Fruit fly (Drosophila melanogaster): ENCODE data around the gene CG6621.

The CG6621 gene

dm6 chr3R:10872148-10872783 is 21.1 kb downstream of the CG6621 start, which contains the start of gene Fdh (continued):
- TF ChIP-seq pan (optimal IDR thresholded peaks at IDR 0.05) (no peak), pan (GFP tag; optimal IDR thresholded peaks at IDR 0.05 in 1 of 2, IDR thresholded peaks at IDR 0.05 in 1 of 2) (no peak), cad (GFP tag; optimal IDR thresholded peaks at IDR 0.05) (no peak), Chrac-16 (GFP tag; optimal IDR thresholded peaks at IDR 0.05) (peak; percentile 38), CG11398 (GFP tag; optimal IDR thresholded peaks at IDR 0.05) (no peak), CG16815 (GFP tag; optimal IDR thresholded peaks at IDR 0.05) (no peak), CG18262 (tag; optimal IDR thresholded peaks at IDR 0.05) (peak; percentile 74), CG12769 (tag; optimal IDR thresholded peaks at IDR 0.05) (peak; percentile 37), lov (optimal IDR thresholded peaks at IDR 0.05) (no peak), lov (GFP tag; IDR thresholded peaks at IDR 0.05) (0 out of 3 replicates have a peak, but pooled peaks have one; percentile 59), so (GFP tag; IDR thresholded peaks at IDR 0.05) (no peak), CG2129 (GFP tag; IDR thresholded peaks at IDR 0.05; ENCODE audit: partially characterized antibody) (no peak), Dref (GFP tag; IDR thresholded peaks at IDR 0.05) (no peak), CG3065 (GFP tag; optimal IDR thresholded peaks at IDR 0.05) (peak; percentile 29), CG11247 (GFP tag; IDR thresholded peaks at IDR 0.05) (no peak), ind (GFP tag; optimal IDR thresholded peaks at IDR 0.05) (peak; percentile 35), CG2712 (tag; optimal IDR thresholded peaks at IDR 0.05) (peak; percentile 80), stc (GFP tag; IDR thresholded peaks at IDR 0.05) (peak; percentile 12; the same call in 1 of the 2 replicates), grau (tag; optimal IDR thresholded peaks at IDR 0.05) (peak; percentile 66), CG15696 (tag; optimal IDR thresholded peaks at IDR 0.05) (peak; percentile 73), vvl (GFP tag; IDR thresholded peaks at IDR 0.05) (peak; percentile 43), Kr (GFP tag; optimal IDR thresholded peaks at IDR 0.05) (no peak), row (GFP tag; IDR thresholded peaks at IDR 0.05) (peak; percentile 80), bowl (GFP tag; IDR thresholded peaks at IDR 0.05) (0 out of 2 replicates have a peak, but pooled peaks have one; percentile 16), CG10462 (GFP tag; optimal IDR thresholded peaks at IDR 0.05) (peak; percentile 92), CHES-1-like (GFP tag; optimal IDR thresholded peaks at IDR 0.05) (no peak), Hey (tag; optimal IDR thresholded peaks at IDR 0.05) (no peak), CG12391 (tag; optimal IDR thresholded peaks at IDR 0.05) (peak; percentile 81), aop (GFP tag; IDR thresholded peaks at IDR 0.05) (no peak), sna (GFP tag; IDR thresholded peaks at IDR 0.05; ENCODE audit: partially characterized antibody) (no peak), nerfin-1 (tag; optimal IDR thresholded peaks at IDR 0.05) (peak; percentile 68), en (GFP tag; optimal IDR thresholded peaks at IDR 0.05) (no peak), CG9727 (GFP tag; optimal IDR thresholded peaks at IDR 0.05) (peak; percentile 66), Bgb (GFP tag; IDR thresholded peaks at IDR 0.05; ENCODE audit: partially characterized antibody) (no peak), CG8478 (optimal IDR thresholded peaks at IDR 0.05) (no peak), Fer2 (tag; optimal IDR thresholded peaks at IDR 0.05) (peak; percentile 32), CG6683 (GFP tag; optimal IDR thresholded peaks at IDR 0.05) (peak; percentile 30), Adf1 (GFP tag; IDR thresholded peaks at IDR 0.05) (no peak), CkIIα-i1 (GFP tag; IDR thresholded peaks at IDR 0.05) (no peak), CG31388 (GFP tag; optimal IDR thresholded peaks at IDR 0.05) (no peak), run (tag; optimal IDR thresholded peaks at IDR 0.05) (peak; percentile 4), CG4617 (GFP tag; optimal IDR thresholded peaks at IDR 0.05; ENCODE audit: borderline replicate concordance) (no peak), zfh1 (GFP tag; IDR thresholded peaks at IDR 0.05) (peak; percentile 70), ems (GFP tag; optimal IDR thresholded peaks at IDR 0.05) (peak; percentile 21), Gug (GFP tag; IDR thresholded peaks at IDR 0.05) (no peak), CG10274 (GFP tag; optimal IDR thresholded peaks at IDR 0.05) (no peak), CG9817 (tag; optimal IDR thresholded peaks at IDR 0.05) (peak; percentile 30), ab (GFP tag; optimal IDR thresholded peaks at IDR 0.05) (no peak), ro (GFP tag; IDR thresholded peaks at IDR 0.05) (no peak), Sry-δ (GFP tag; optimal IDR thresholded peaks at IDR 0.05) (peak; percentile 9), jing (GFP tag; optimal IDR thresholded peaks at IDR 0.05) (no peak), zen (tag; optimal IDR thresholded peaks at IDR 0.05) (peak; percentile 43)
